Fruit fly (Drosophila melanogaster) whole organism, embryonic: ENCODE measurements around the gene Dph3.

Experiments
- Abd-B ChIP-seq: fragments of 200-800 bp; sonication (Bioruptor generic); optimal IDR thresholded peaks from 2 replicates; lab custom pipeline; 2018; ENCODE audit warnings: missing biosample characterization, mild to moderate bottlenecking, missing genetic modification characterization, moderate library complexity
- Atf6 ChIP-seq: fragments of 200-800 bp; sonication (Bioruptor generic); IDR thresholded peaks from 2 replicates; pipeline ENCODE4 v1.3.6; 2022; ENCODE audit warnings: missing biosample characterization, missing genetic modification characterization
- BEAF-32 ChIP-seq: fragments of 200-800 bp; sonication (Bioruptor generic); optimal IDR thresholded peaks from 3 replicates; lab custom pipeline; 2017; ENCODE audit warnings: missing biosample characterization, missing genetic modification characterization, mild to moderate bottlenecking, moderate library complexity, missing genetic modification reagents
- Bgb ChIP-seq: fragments of 200-800 bp; sonication (Bioruptor generic); IDR thresholded peaks from 2 replicates; pipeline ENCODE4 v1.3.6; 2022; ENCODE audit warnings: missing biosample characterization, missing genetic modification characterization; ENCODE audit not compliant: partially characterized antibody
- CG1024 ChIP-seq: fragments of 200-800 bp; sonication (Bioruptor generic); IDR thresholded peaks from 2 replicates; pipeline ENCODE4 v1.3.6; 2022; ENCODE audit warnings: missing biosample characterization, missing genetic modification characterization
- CG10462 ChIP-seq: fragments of 200-800 bp; sonication (Bioruptor generic); optimal IDR thresholded peaks from 2 replicates; lab custom pipeline; 2016; ENCODE audit warnings: missing biosample characterization, missing genetic modification characterization
- CG10565 ChIP-seq: fragments of 200-800 bp; sonication (Bioruptor generic); optimal IDR thresholded peaks from 3 replicates; lab custom pipeline; 2016; ENCODE audit warnings: missing biosample characterization, mild to moderate bottlenecking, missing genetic modification characterization
- CG11085 ChIP-seq: fragments of 200-800 bp; sonication (Bioruptor generic); IDR thresholded peaks from 2 replicates; pipeline ENCODE4 v1.3.6; 2022; ENCODE audit warnings: missing biosample characterization, missing genetic modification characterization
- CG11504 ChIP-seq: fragments of 200-800 bp; sonication (Bioruptor generic); optimal IDR thresholded peaks from 3 replicates; lab custom pipeline; 2019; ENCODE audit warnings: missing biosample characterization, mild to moderate bottlenecking, missing genetic modification characterization, moderate library complexity
- CG2129 ChIP-seq: fragments of 200-800 bp; sonication (Bioruptor generic); IDR thresholded peaks from 2 replicates; pipeline ENCODE4 v1.3.6; 2022; ENCODE audit warnings: missing biosample characterization, missing genetic modification characterization; ENCODE audit not compliant: partially characterized antibody
- CG2889 ChIP-seq: fragments of 200-800 bp; sonication (Bioruptor generic); IDR thresholded peaks from 3 replicates; pipeline ENCODE4 v1.3.6; 2022; ENCODE audit warnings: missing biosample characterization, missing genetic modification characterization
- CG3407 ChIP-seq: fragments of 200-800 bp; sonication (Bioruptor generic); optimal IDR thresholded peaks from 2 replicates; lab custom pipeline; 2018; ENCODE audit warnings: missing biosample characterization, mild to moderate bottlenecking, missing genetic modification characterization
- CG34422 ChIP-seq: fragments of 200-800 bp; sonication (Bioruptor generic); IDR thresholded peaks from 3 replicates; pipeline ENCODE4 v1.3.6; 2022; ENCODE audit warnings: missing biosample characterization, missing genetic modification characterization
- CG4360 ChIP-seq: fragments of 200-800 bp; sonication (Bioruptor generic); IDR thresholded peaks from 2 replicates; pipeline ENCODE4 v1.3.6; 2022; ENCODE audit warnings: missing biosample characterization, missing genetic modification characterization
- CG4707 ChIP-seq: fragments of 200-800 bp; sonication (Bioruptor generic); optimal IDR thresholded peaks from 2 replicates; lab custom pipeline; 2018; ENCODE audit warnings: missing biosample characterization, mild to moderate bottlenecking, missing genetic modification characterization, moderate library complexity
- CG4820 ChIP-seq: fragments of 200-800 bp; sonication (Bioruptor generic); optimal IDR thresholded peaks from 3 replicates; lab custom pipeline; 2016; ENCODE audit warnings: missing biosample characterization, missing genetic modification characterization
- CG7963 ChIP-seq: fragments of 200-800 bp; sonication (Bioruptor generic); IDR thresholded peaks from 3 replicates; pipeline ENCODE4 v1.3.6; 2022; ENCODE audit warnings: missing biosample characterization, missing genetic modification characterization; ENCODE audit not compliant: partially characterized antibody
- CG8359 ChIP-seq: fragments of 200-800 bp; sonication (Bioruptor generic); optimal IDR thresholded peaks from 2 replicates; lab custom pipeline; 2017; ENCODE audit warnings: missing biosample characterization, mild to moderate bottlenecking, missing genetic modification characterization, borderline replicate concordance
- D19A ChIP-seq: fragments of 200-800 bp; optimal IDR thresholded peaks from 3 replicates; lab custom pipeline; 2019; ENCODE audit warnings: missing biosample characterization, mild to moderate bottlenecking, missing genetic modification characterization, moderate library complexity
- Drgx ChIP-seq: fragments of 200-800 bp; sonication (Bioruptor generic); IDR thresholded peaks from 2 replicates; pipeline ENCODE4 v1.3.6; 2022; ENCODE audit warnings: missing biosample characterization, missing genetic modification characterization
- E2f1 ChIP-seq: fragments of 200-800 bp; sonication (Bioruptor generic); IDR thresholded peaks from 2 replicates; pipeline ENCODE4 v1.3.6; 2022; ENCODE audit warnings: missing biosample characterization, missing genetic modification characterization
- Ets65A ChIP-seq: fragments of 200-800 bp; sonication (Bioruptor generic); peaks from one replicate; lab custom pipeline; 2016; ENCODE audit warnings: missing biosample characterization, missing genetic modification characterization
- Gsc ChIP-seq: fragments of 200-800 bp; sonication (Bioruptor generic); IDR thresholded peaks from 2 replicates; pipeline ENCODE4 v1.3.6; 2022; ENCODE audit warnings: missing biosample characterization, missing genetic modification characterization
- HLHmδ ChIP-seq: fragments of 200-800 bp; sonication (Bioruptor generic); optimal IDR thresholded peaks from 2 replicates; lab custom pipeline; 2018; ENCODE audit warnings: missing biosample characterization, mild to moderate bottlenecking, missing genetic modification characterization, moderate library complexity
- Lhr ChIP-seq: fragments of 200-800 bp; sonication (Bioruptor generic); optimal IDR thresholded peaks from 3 replicates; lab custom pipeline; 2017; ENCODE audit warnings: mild to moderate bottlenecking, missing biosample characterization, missing genetic modification reagents, missing genetic modification characterization
- Rfx ChIP-seq: fragments of 200-800 bp; sonication (Bioruptor generic); IDR thresholded peaks from 2 replicates; pipeline ENCODE4 v1.3.6; 2022; ENCODE audit warnings: missing biosample characterization, missing genetic modification characterization
- Rx ChIP-seq: fragments of 200-800 bp; sonication (Bioruptor generic); IDR thresholded peaks from 2 replicates; pipeline ENCODE4 v1.3.6; 2022; ENCODE audit warnings: missing biosample characterization, missing genetic modification characterization
- Sin3A ChIP-seq: fragments of >200 bp; optimal IDR thresholded peaks from 2 replicates; lab custom pipeline; 2018
- Six4 ChIP-seq: fragments of 200-800 bp; sonication (Bioruptor generic); optimal IDR thresholded peaks from 2 replicates; lab custom pipeline; 2016; ENCODE audit warnings: missing biosample characterization, missing genetic modification characterization
- Taf1 ChIP-seq: fragments of 200-800 bp; sonication (Bioruptor generic); IDR thresholded peaks from 2 replicates; pipeline ENCODE4 v1.3.6; 2022; ENCODE audit warnings: missing biosample characterization, missing genetic modification characterization
- ara ChIP-seq: fragments of 200-800 bp; sonication (Bioruptor generic); IDR thresholded peaks from 2 replicates; pipeline ENCODE4 v1.3.6; 2022; ENCODE audit warnings: missing biosample characterization, missing genetic modification characterization
- chif ChIP-seq, 2 experiments: fragments of 200-800 bp; sonication (Bioruptor generic); optimal IDR thresholded peaks; 3 replicates each; lab custom pipeline; 2016; ENCODE audit warnings: missing biosample characterization in 2 of 2, missing genetic modification characterization in 2 of 2
- dmrt11E ChIP-seq: fragments of 200-800 bp; sonication (Bioruptor generic); optimal IDR thresholded peaks from 3 replicates; lab custom pipeline; 2018; ENCODE audit warnings: missing biosample characterization, mild to moderate bottlenecking, missing genetic modification characterization, moderate library complexity
- fru ChIP-seq: fragments of >200 bp; optimal IDR thresholded peaks from 2 replicates; lab custom pipeline; 2017
- ftz-f1 ChIP-seq: fragments of 200-800 bp; sonication (Bioruptor generic); optimal IDR thresholded peaks from 2 replicates; lab custom pipeline; 2016; ENCODE audit warnings: missing biosample characterization, missing genetic modification characterization
- gem ChIP-seq: fragments of 200-800 bp; sonication (Bioruptor generic); optimal IDR thresholded peaks from 2 replicates; lab custom pipeline; 2019; ENCODE audit warnings: missing biosample characterization, mild to moderate bottlenecking, missing genetic modification characterization, moderate library complexity
- hbn ChIP-seq: fragments of 200-800 bp; sonication (Bioruptor generic); IDR thresholded peaks from 2 replicates; pipeline ENCODE4 v1.3.6; 2022; ENCODE audit warnings: missing biosample characterization, missing genetic modification characterization; ENCODE audit not compliant: partially characterized antibody
- jigr1 ChIP-seq: fragments of 200-800 bp; sonication (Bioruptor generic); IDR thresholded peaks from 3 replicates; pipeline ENCODE4 v1.3.6; 2022; ENCODE audit warnings: missing biosample characterization, missing genetic modification characterization
- kni ChIP-seq: fragments of 200-800 bp; sonication (Bioruptor generic); optimal IDR thresholded peaks from 3 replicates; lab custom pipeline; 2017; ENCODE audit warnings: mild to moderate bottlenecking, missing biosample characterization, missing genetic modification reagents, missing genetic modification characterization
- lmd ChIP-seq: fragments of 200-800 bp; sonication (Bioruptor generic); IDR thresholded peaks from 2 replicates; pipeline ENCODE4 v1.3.6; 2022; ENCODE audit warnings: missing biosample characterization, missing genetic modification characterization
- lola ChIP-seq, 3 experiments: fragments of >200 bp in 2 of 3; fragments of 200-800 bp in 1 of 3; sonication (Bioruptor generic) in 1 of 3; optimal IDR thresholded peaks; 2 replicates each; lab custom pipeline; 2017 to 2019; ENCODE audit warnings: missing biosample characterization in 3 of 3, missing genetic modification characterization in 3 of 3, mild to moderate bottlenecking in 1 of 3, moderate library complexity in 1 of 3
- maf-S ChIP-seq: fragments of 200-800 bp; sonication (Bioruptor generic); optimal IDR thresholded peaks from 2 replicates; lab custom pipeline; 2016; ENCODE audit warnings: missing biosample characterization, missing genetic modification characterization
- nau ChIP-seq: fragments of 200-800 bp; sonication (Bioruptor generic); optimal IDR thresholded peaks from 3 replicates; lab custom pipeline; 2017; ENCODE audit warnings: missing biosample characterization, mild to moderate bottlenecking, missing genetic modification characterization, missing genetic modification reagents
- pros ChIP-seq: fragments of 200-800 bp; sonication (Bioruptor generic); optimal IDR thresholded peaks from 3 replicates; lab custom pipeline; 2019; ENCODE audit warnings: missing biosample characterization, mild to moderate bottlenecking, missing genetic modification characterization, moderate library complexity
- schlank ChIP-seq: fragments of 200-800 bp; sonication (Bioruptor generic); optimal IDR thresholded peaks from 2 replicates; lab custom pipeline; 2018; ENCODE audit warnings: missing biosample characterization, mild to moderate bottlenecking, missing genetic modification characterization
- sens ChIP-seq: fragments of 200-800 bp; sonication (Bioruptor generic); peaks from one replicate; lab custom pipeline; 2016; ENCODE audit warnings: missing biosample characterization, missing genetic modification characterization
- slou ChIP-seq: fragments of 200-800 bp; sonication (Bioruptor generic); optimal IDR thresholded peaks from 3 replicates; lab custom pipeline; 2016; ENCODE audit warnings: missing biosample characterization, missing genetic modification characterization
- tll ChIP-seq, 2 experiments: fragments of 200-800 bp in 1 of 2; fragments of >200 bp in 1 of 2; sonication (Bioruptor generic) in 1 of 2; optimal IDR thresholded peaks; 2 replicates each; lab custom pipeline; 2017 to 2019; ENCODE audit warnings: missing biosample characterization in 2 of 2, missing genetic modification characterization in 2 of 2, mild to moderate bottlenecking in 1 of 2, moderate library complexity in 1 of 2
- trem ChIP-seq: fragments of 200-800 bp; optimal IDR thresholded peaks from 3 replicates; lab custom pipeline; 2019; ENCODE audit warnings: missing biosample characterization, mild to moderate bottlenecking, missing genetic modification characterization, moderate library complexity

The Dph3 gene

dm6 chr3R:11196648-11197388 is 34.9 kb upstream of the Dph3 start (continued):
- TF ChIP-seq Rx (GFP tag; lab: Robert Waterston, UW) = peak; percentile 90
- TF ChIP-seq CG8359 (GFP tag; lab: Kevin White, UChicago) = peak; percentile 93
- peak; percentile 46 for TF ChIP-seq ftz-f1 (GFP tag; lab: Kevin White, UChicago)
- TF ChIP-seq Lhr (GFP tag; lab: Kevin White, UChicago) = peak; percentile 93
- TF ChIP-seq Sin3A = no peak
- peak; percentile 81 for TF ChIP-seq maf-S (GFP tag; lab: Kevin White, UChicago)
- peak; percentile 77 for TF ChIP-seq pros (GFP tag; lab: Kevin White, UChicago)
- TF ChIP-seq tll (GFP tag; optimal IDR thresholded peaks at IDR 0.05; lab: Kevin White, UChicago) = peak in 1 of 2 experiments; percentile 81
- peak; percentile 96 for TF ChIP-seq CG2889 (GFP tag; lab: Robert Waterston, UW)
- TF ChIP-seq fru = no peak
- peak; percentile 99 for TF ChIP-seq Atf6 (GFP tag; lab: Robert Waterston, UW)
- TF ChIP-seq dmrt11E = peak; percentile 90
- TF ChIP-seq HLHmδ (GFP tag; lab: Kevin White, UChicago) = no peak
- TF ChIP-seq Six4 (GFP tag; lab: Kevin White, UChicago) = peak; percentile 98
- peak; percentile 98 for TF ChIP-seq slou
- TF ChIP-seq Abd-B (GFP tag; lab: Kevin White, UChicago) = peak; percentile 100
- peak; percentile 88 for TF ChIP-seq CG1024 (GFP tag; lab: Robert Waterston, UW)
- peak; percentile 99 for TF ChIP-seq Ets65A
- TF ChIP-seq Bgb (GFP tag; lab: Robert Waterston, UW) = peak; percentile 51; the same call in 1 of the 2 replicates
- peak; percentile 98 for TF ChIP-seq Drgx (GFP tag; lab: Robert Waterston, UW)
- no peak for TF ChIP-seq CG2129
- TF ChIP-seq schlank (tag; lab: Kevin White, UChicago) = peak; percentile 89
- peak; percentile 69 to 88 for TF ChIP-seq chif (GFP tag; optimal IDR thresholded peaks at IDR 0.05; lab: Kevin White, UChicago)
- peak; percentile 95 for TF ChIP-seq Gsc (GFP tag; lab: Robert Waterston, UW)
- peak; percentile 96 for TF ChIP-seq ara (GFP tag; lab: Robert Waterston, UW)
- peak; percentile 98 for TF ChIP-seq Rfx (GFP tag; lab: Robert Waterston, UW)
- TF ChIP-seq nau = peak; percentile 97
- peak; percentile 86 for TF ChIP-seq trem (tag; lab: Kevin White, UChicago)
- peak; percentile 97 for TF ChIP-seq sens
- TF ChIP-seq CG4360 = peak; percentile 70
- peak; percentile 98 for TF ChIP-seq E2f1 (GFP tag; lab: Robert Waterston, UW)
- peak; percentile 14 for TF ChIP-seq BEAF-32
- TF ChIP-seq lmd (GFP tag; lab: Robert Waterston, UW) = peak; percentile 99
- no peak for TF ChIP-seq CG7963 (GFP tag; lab: Robert Waterston, UW)
- TF ChIP-seq lola (GFP tag; optimal IDR thresholded peaks at IDR 0.05; lab: Kevin White, UChicago) = peak in 1 of 3 experiments; percentile 97
- peak; percentile 82 for TF ChIP-seq CG4707 (GFP tag; lab: Kevin White, UChicago)
- TF ChIP-seq CG11504 (tag; lab: Kevin White, UChicago) = peak; percentile 99
- peak; percentile 91 for TF ChIP-seq CG10462
- TF ChIP-seq hbn = no peak
- TF ChIP-seq jigr1 (GFP tag; lab: Robert Waterston, UW) = peak; percentile 99
- TF ChIP-seq CG4820 (GFP tag; lab: Kevin White, UChicago) = peak; percentile 97
- TF ChIP-seq kni = peak; percentile 92
- TF ChIP-seq CG11085 (GFP tag; lab: Robert Waterston, UW) = peak; percentile 96
- TF ChIP-seq CG10565 (GFP tag; lab: Kevin White, UChicago) = peak; percentile 77
- TF ChIP-seq CG3407 = peak; percentile 96
- TF ChIP-seq gem (tag; lab: Kevin White, UChicago) = peak; percentile 100
- peak; percentile 94 for TF ChIP-seq Taf1 (GFP tag; lab: Robert Waterston, UW)
- TF ChIP-seq D19A (tag; lab: Kevin White, UChicago) = peak; percentile 99
- peak; percentile 98 for TF ChIP-seq CG34422 (GFP tag; lab: Robert Waterston, UW)
